Worm (Caenorhabditis elegans) whole organism, young adult: Measurements from ENCODE around the gene col-104.
"Not testable (repeated sequence)": the region's sequence is repeated elsewhere in the genome, so short reads cannot be mapped to it uniquely, and the experiment has no call there.

Experiments
- B0336.3 ChIP-seq: fragments of 200-800 bp; sonication (Bioruptor generic); IDR thresholded peaks from 2 replicates; pipeline ENCODE4 v1.3.6; 2022; ENCODE audit warnings: missing genetic modification characterization, missing compliant biosample characterization
- C06A6.2 ChIP-seq: fragments of 200-800 bp; sonication (Bioruptor generic); conservative IDR thresholded peaks from 2 replicates; pipeline ENCODE4 v1.3.6; 2022; ENCODE audit warnings: missing genetic modification characterization, missing compliant biosample characterization
- Y53F4B.3 ChIP-seq: fragments of 200-800 bp; sonication (Bioruptor generic); IDR thresholded peaks from 2 replicates; pipeline ENCODE4 v1.3.6; 2022; ENCODE audit warnings: missing genetic modification reagents, missing genetic modification characterization, missing compliant biosample characterization
- attf-3 ChIP-seq: fragments of 200-800 bp; sonication (Bioruptor generic); conservative IDR thresholded peaks from 2 replicates; pipeline ENCODE4 v1.3.6; 2022; ENCODE audit warnings: missing genetic modification reagents, missing genetic modification characterization, missing compliant biosample characterization
- ceh-58 ChIP-seq: fragments of 200-800 bp; sonication (Bioruptor generic); IDR thresholded peaks from 2 replicates; pipeline ENCODE4 v1.3.6; 2022; ENCODE audit warnings: missing genetic modification characterization, missing compliant biosample characterization
- hsf-1 ChIP-seq: fragments of 200-800 bp; sonication (Bioruptor generic); IDR thresholded peaks from 2 replicates; pipeline ENCODE4 v1.3.6; 2022; ENCODE audit warnings: missing genetic modification reagents, missing genetic modification characterization, missing compliant biosample characterization
- nhr-120 ChIP-seq: fragments of 200-800 bp; sonication (Bioruptor generic); IDR thresholded peaks from 2 replicates; pipeline ENCODE4 v1.3.6; 2022; ENCODE audit warnings: missing genetic modification characterization, missing compliant biosample characterization
- nhr-80 ChIP-seq: sonication (generic microtip); optimal IDR thresholded peaks from 2 replicates; lab custom pipeline; 2016; ENCODE audit warnings: missing genetic modification characterization, missing compliant biosample characterization
- snpc-4 ChIP-seq, 5 experiments: fragments of 150-350 bp in 1 of 5; sonication (generic microtip) in 4 of 5; optimal IDR thresholded peaks; 2 replicates each; lab custom pipeline; 2014 to 2018; ENCODE audit warnings: missing genetic modification characterization in 5 of 5, missing biosample characterization in 3 of 5, antibody characterized with exemption in 2 of 5, mild to moderate bottlenecking in 2 of 5, missing compliant biosample characterization in 2 of 5, missing genotype in 2 of 5, moderate library complexity in 2 of 5, missing genetic modification reagents in 1 of 5
- unc-62 ChIP-seq: fragments of 150-350 bp; optimal IDR thresholded peaks from 2 replicates; lab custom pipeline; 2014; ENCODE audit warnings: missing biosample characterization, missing genetic modification reagents, missing genetic modification characterization

ce11 chrIV:1345421-1345820 lies 9.7 kb downstream of the col-104 start:
- not testable (repeated sequence) for TF ChIP-seq C06A6.2 (GFP tag; lab: Robert Waterston, UW); snpc-4 (GFP tag; optimal IDR thresholded peaks at IDR 0.05; lab: Kevin White, UChicago); snpc-4 (tag; optimal IDR thresholded peaks at IDR 0.05; lab: Kevin White, UChicago); nhr-120 (GFP tag; lab: Robert Waterston, UW); B0336.3 (GFP tag; lab: Robert Waterston, UW); ceh-58 (GFP tag; lab: Robert Waterston, UW); hsf-1; Y53F4B.3 (GFP tag; lab: Robert Waterston, UW); nhr-80 (tag; lab: Kevin White, UChicago); unc-62 (GFP tag; lab: Kevin White, UChicago); attf-3
